Worm (Caenorhabditis elegans): ENCODE measurements around the gene exos-1.

DNA sequence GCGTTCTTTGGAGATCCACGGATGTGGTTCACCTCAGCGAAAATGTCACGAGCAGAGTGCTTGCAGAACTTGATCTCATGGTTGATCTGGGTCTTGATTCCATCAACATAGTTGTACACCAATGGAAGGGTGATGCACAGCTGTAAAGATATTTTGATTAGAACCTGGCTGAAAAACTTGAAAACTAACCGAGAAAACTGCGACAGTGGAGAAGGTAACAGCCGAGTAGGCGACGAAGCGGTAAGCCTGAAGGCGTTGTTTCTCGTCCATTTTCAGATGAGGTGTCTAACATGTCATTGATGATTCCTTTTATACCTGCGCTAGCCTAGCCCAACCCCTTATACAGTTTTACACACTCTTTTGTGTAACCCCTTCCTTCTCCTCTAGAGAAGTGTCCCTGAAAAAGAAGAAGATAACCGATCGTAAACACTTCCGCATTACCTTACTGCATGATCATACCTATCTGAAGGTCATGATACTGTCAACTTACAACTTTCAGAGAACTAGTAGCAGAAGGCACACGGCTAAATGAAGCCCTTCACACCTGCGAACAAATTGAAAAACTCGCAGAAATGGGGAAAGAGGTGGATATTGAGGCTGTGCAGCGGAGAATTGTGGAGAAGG, 21.2 kb upstream of the exos-1 start, which contains the start of gene col-94:
- TF ChIP-seq elt-2 (tag; optimal IDR thresholded peaks at IDR 0.05) (no peak), unc-42 (tag; optimal IDR thresholded peaks at IDR 0.05) (no peak), nhr-11 (tag; optimal IDR thresholded peaks at IDR 0.05) (no peak), dmd-4 (tag; optimal IDR thresholded peaks at IDR 0.05; ENCODE audit: borderline replicate concordance) (no peak), unc-86 (tag; optimal IDR thresholded peaks at IDR 0.05) (no peak), ceh-30 (tag; optimal IDR thresholded peaks at IDR 0.05) (no peak), elt-4 (tag; optimal IDR thresholded peaks at IDR 0.05) (no peak)
